Worm (Caenorhabditis elegans) whole organism, L4 larva: ENCODE measurements around the gene nhr-212.

ENCODE experiments used
- aly-2 ChIP-seq: sonication (generic microtip); optimal IDR thresholded peaks from 2 replicates; lab custom pipeline; 2018; ENCODE audit warnings: missing biosample characterization, missing genetic modification characterization
- hlh-30 ChIP-seq: sonication (generic microtip); optimal IDR thresholded peaks from 2 replicates; lab custom pipeline; 2017; ENCODE audit warnings: antibody characterized with exemption, mild to moderate bottlenecking, missing genetic modification characterization, missing compliant biosample characterization; ENCODE audit not compliant: insufficient read depth
- lin-1 ChIP-seq: fragments of 200-800 bp; sonication (Bioruptor generic); IDR thresholded peaks from 2 replicates; pipeline ENCODE4 v1.3.6; 2022; ENCODE audit warnings: missing genetic modification reagents, missing genetic modification characterization, missing compliant biosample characterization
- lsy-2 ChIP-seq, 2 experiments: fragments of 150-350 bp in 1 of 2; sonication (generic microtip) in 1 of 2; optimal IDR thresholded peaks; 2 replicates each; lab custom pipeline; 2014 to 2017; ENCODE audit warnings: missing biosample characterization in 2 of 2, missing genetic modification characterization in 2 of 2
- mxl-2 ChIP-seq: fragments of 200-800 bp; sonication (Bioruptor generic); conservative IDR thresholded peaks from 2 replicates; pipeline ENCODE4 v1.3.6; 2022; ENCODE audit warnings: missing genetic modification reagents, missing genetic modification characterization, missing compliant biosample characterization
- nhr-6 ChIP-seq: fragments of 150-350 bp; optimal IDR thresholded peaks from 2 replicates; lab custom pipeline; 2014; ENCODE audit warnings: missing biosample characterization, missing genetic modification characterization
- unc-62 ChIP-seq, 3 experiments: fragments of 150-350 bp in 1 of 3; sonication (generic microtip); optimal IDR thresholded peaks in 2 of 3; peaks in 1 of 3; 1 replicate in 1 of 3; 2 replicates in 2 of 3; lab custom pipeline; 2014 to 2017; ENCODE audit warnings: missing biosample characterization in 3 of 3, missing genetic modification characterization in 3 of 3, missing genetic modification reagents in 3 of 3, missing genotype in 1 of 3

DNA sequence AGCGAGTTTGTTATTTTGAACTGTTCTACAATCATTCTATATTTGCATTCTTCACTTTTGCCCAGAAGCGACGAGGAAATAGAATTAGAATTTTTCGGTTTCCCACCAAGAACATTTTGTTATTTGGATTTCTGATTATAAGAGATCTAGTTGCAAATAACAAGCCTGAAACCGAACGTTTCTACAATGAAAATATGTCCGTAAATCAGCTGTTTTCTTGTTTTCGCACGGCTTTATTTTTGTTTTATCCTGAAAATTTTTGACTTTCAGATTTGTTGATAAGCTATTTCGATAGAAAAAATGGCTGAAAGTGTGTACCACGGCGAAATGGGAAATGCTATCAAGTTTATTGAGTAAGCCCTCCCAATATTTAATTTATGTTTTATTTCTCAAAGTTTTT, 42.9 kb downstream of the nhr-212 start, which contains the start of gene srw-108:
- TF ChIP-seq aly-2 (tag; lab: Kevin White, UChicago), result no peak
- no peak for TF ChIP-seq mxl-2
- no peak for TF ChIP-seq lin-1
- no peak for TF ChIP-seq lsy-2 (tag; optimal IDR thresholded peaks at IDR 0.05; lab: Kevin White, UChicago)
- TF ChIP-seq hlh-30 (tag; lab: Kevin White, UChicago), result no peak
- no peak for TF ChIP-seq nhr-6
- no peak for TF ChIP-seq unc-62 (GFP tag; optimal IDR thresholded peaks at IDR 0.05 in 1 of 2; lab: Kevin White, UChicago)
- no peak for TF ChIP-seq unc-62 (tag; optimal IDR thresholded peaks at IDR 0.05; lab: Kevin White, UChicago)
